Worm (Caenorhabditis elegans): ENCODE results near the gene H40L08.1.

DNA sequence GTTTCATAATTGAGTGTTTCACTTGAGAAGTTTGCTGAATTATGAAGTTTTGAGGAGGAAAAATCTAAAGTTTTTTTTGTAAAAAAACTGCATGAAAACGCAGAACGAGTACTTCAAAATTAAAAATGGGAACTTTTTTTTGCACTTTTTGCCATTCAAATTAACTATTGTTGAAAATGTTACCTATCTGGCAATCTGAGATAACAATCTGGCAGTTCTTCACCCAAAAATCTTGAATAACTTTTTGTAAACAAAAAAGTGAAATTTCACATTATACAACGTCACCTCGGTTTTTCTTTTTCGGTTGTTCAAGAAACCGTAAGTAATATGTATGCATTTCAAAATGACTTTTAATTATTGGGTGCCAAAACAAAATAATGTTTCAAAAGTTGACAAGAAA, 41.3 kb downstream of the H40L08.1 start:
- TF ChIP-seq ceh-100 (GFP tag; IDR thresholded peaks at IDR 0.05) (no peak), ama-1 (optimal IDR thresholded peaks at IDR 0.05) (no peak), ama-1 (GFP tag; optimal IDR thresholded peaks at IDR 0.05) (no peak), hsf-1 (GFP tag; IDR thresholded peaks at IDR 0.05) (no peak), egrh-3 (GFP tag; IDR thresholded peaks at IDR 0.05) (no peak), lin-40 (tag; optimal IDR thresholded peaks at IDR 0.05) (no peak), ceh-58 (GFP tag; IDR thresholded peaks at IDR 0.05) (no peak), cebp-1 (GFP tag; IDR thresholded peaks at IDR 0.05) (no peak), cebp-1 (tag; optimal IDR thresholded peaks at IDR 0.05) (no peak)
